Worm (Caenorhabditis elegans) whole organism, midembryonic: ENCODE results near the gene cyp-14A1.

Experiments used
- T22C8.4 ChIP-seq: fragments of 200-800 bp; sonication (Bioruptor generic); IDR thresholded peaks from 2 replicates; pipeline ENCODE4 v1.3.6; 2022; ENCODE audit warnings: missing genetic modification characterization, missing compliant biosample characterization
- flt-1 ChIP-seq: fragments of 200-800 bp; sonication (Bioruptor generic); IDR thresholded peaks from 2 replicates; pipeline ENCODE4 v1.3.6; 2022; ENCODE audit warnings: missing genetic modification characterization, missing compliant biosample characterization
- tab-1 ChIP-seq: fragments of 200-800 bp; sonication (Bioruptor generic); IDR thresholded peaks from 2 replicates; pipeline ENCODE4 v1.3.6; 2022; ENCODE audit warnings: missing genetic modification characterization, missing compliant biosample characterization
- ztf-23 ChIP-seq: fragments of 200-800 bp; sonication (Bioruptor generic); IDR thresholded peaks from 2 replicates; pipeline ENCODE4 v1.3.6; 2022; ENCODE audit warnings: missing genetic modification reagents, missing genetic modification characterization, missing compliant biosample characterization
- ztf-29 ChIP-seq: fragments of 200-800 bp; sonication (Bioruptor generic); IDR thresholded peaks from 2 replicates; pipeline ENCODE4 v1.3.6; 2022; ENCODE audit warnings: missing genetic modification reagents, missing genetic modification characterization, missing compliant biosample characterization

DNA sequence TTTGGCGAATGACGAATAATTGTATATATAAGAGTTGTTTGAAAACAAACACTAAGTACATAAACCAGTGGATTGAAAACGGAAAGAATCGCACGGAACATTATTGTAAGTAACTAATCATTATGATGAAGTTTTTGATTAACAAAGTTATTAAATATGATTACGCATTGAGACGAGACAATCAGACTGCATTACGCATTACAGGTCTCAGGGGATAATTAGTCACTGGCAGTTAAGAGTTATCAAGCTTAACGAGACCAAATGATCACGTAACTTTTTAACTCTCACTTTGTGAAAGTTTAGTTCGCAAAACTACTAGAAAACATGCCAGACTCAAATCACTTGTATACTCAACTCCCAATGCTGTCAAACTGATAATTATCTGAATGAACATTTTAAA, 36.2 kb upstream of the cyp-14A1 start, which contains the start of gene srd-42:
- TF ChIP-seq ztf-29 (GFP tag; lab: Robert Waterston, UW), result no peak
- no peak for TF ChIP-seq tab-1
- no peak for TF ChIP-seq flt-1 (GFP tag; lab: Robert Waterston, UW)
- TF ChIP-seq T22C8.4 (GFP tag; lab: Robert Waterston, UW), result no peak
- no peak for TF ChIP-seq ztf-23 (GFP tag; lab: Robert Waterston, UW)
